Worm (Caenorhabditis elegans): ENCODE data around the gene str-174.

DNA sequence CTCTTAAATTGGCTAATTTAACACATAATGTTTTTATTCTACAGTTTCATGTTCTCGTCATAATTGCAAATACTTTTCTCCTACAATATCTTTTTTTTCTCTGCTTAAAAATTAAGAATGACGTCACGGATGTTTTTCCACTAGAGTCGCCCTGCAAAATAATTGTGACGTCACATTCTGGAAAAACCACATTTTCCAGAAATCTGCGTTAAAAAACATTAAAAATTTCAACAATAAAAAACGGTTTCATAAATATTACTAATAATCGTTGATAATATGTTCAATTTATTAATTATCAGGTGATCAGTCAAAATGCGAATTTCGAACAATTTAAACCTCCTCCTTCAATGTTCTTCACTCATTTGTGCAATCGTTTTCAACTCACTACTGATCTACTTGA, 9.5 kb upstream of the str-174 start, which contains the start of gene str-166:
- no peak for TF ChIP-seq him-1 (tag; optimal IDR thresholded peaks at IDR 0.05)
- TF ChIP-seq dao-5 (tag; optimal IDR thresholded peaks at IDR 0.05), result no peak
